Worm (Caenorhabditis elegans) whole organism, mixed stage, embryonic: ENCODE results near the gene F48E8.8.

ENCODE experiments used
- bed-3 ChIP-seq: fragments of 200-800 bp; sonication (Bioruptor generic); optimal IDR thresholded peaks from 3 replicates; lab custom pipeline; 2018; ENCODE audit warnings: mild to moderate bottlenecking, missing genetic modification characterization, moderate library complexity, missing compliant biosample characterization
- elt-1 ChIP-seq: sonication (generic microtip); optimal IDR thresholded peaks from 2 replicates; lab custom pipeline; 2017; ENCODE audit warnings: missing genetic modification characterization, mild to moderate bottlenecking, missing compliant biosample characterization, antibody characterized with exemption, moderate library complexity, borderline replicate concordance; ENCODE audit not compliant: insufficient read depth
- lin-13 ChIP-seq: fragments of 150-350 bp; optimal IDR thresholded peaks from 2 replicates; lab custom pipeline; 2014; ENCODE audit warnings: missing biosample characterization, missing genetic modification characterization
- lsy-2 ChIP-seq: fragments of 150-350 bp; optimal IDR thresholded peaks from 2 replicates; lab custom pipeline; 2014; ENCODE audit warnings: missing biosample characterization, missing genetic modification characterization
- nhr-237 ChIP-seq: fragments of 150-350 bp; optimal IDR thresholded peaks from 2 replicates; lab custom pipeline; 2014; ENCODE audit warnings: missing biosample characterization, missing genetic modification characterization
- nhr-76 ChIP-seq: sonication (generic microtip); optimal IDR thresholded peaks from 2 replicates; lab custom pipeline; 2017; ENCODE audit warnings: missing biosample characterization, missing genetic modification characterization
- unc-39 ChIP-seq: fragments of 150-350 bp; optimal IDR thresholded peaks from 2 replicates; lab custom pipeline; 2014; ENCODE audit warnings: missing biosample characterization, missing genetic modification characterization
- unc-62 ChIP-seq: fragments of 150-350 bp; optimal IDR thresholded peaks from 2 replicates; lab custom pipeline; 2014; ENCODE audit warnings: missing biosample characterization, missing genetic modification reagents, missing genetic modification characterization

DNA sequence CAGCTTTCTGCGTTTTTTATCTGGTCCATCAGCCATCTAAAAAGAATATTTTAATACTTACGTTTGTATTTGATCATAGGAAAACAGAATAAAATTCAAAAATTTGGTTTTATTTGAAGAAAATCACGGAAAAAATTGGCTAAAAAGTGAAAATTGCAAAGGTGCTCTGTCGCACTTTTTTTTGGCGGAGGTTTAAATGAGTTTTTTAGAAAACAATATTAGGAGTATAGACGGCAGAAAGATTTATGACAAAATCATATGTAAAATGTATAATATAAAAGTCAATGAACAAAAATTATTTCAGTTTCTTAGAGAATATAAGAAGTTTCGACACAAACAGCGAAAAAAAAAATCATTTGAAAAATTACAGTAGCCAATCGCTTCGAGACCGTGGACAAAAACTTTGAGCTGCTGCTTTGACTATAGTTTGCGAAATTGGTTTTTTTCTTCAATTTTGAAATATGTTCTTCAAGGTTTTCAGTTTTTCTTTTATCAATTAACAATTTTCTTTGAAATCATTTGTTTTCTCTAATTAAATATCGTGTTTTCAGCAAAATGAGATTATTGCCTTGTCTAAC is 34.2 kb upstream of the F48E8.8 start, which contains the start of the genes R02F2.7 and R02F2.4:
- no peak for TF ChIP-seq lin-13
- no peak for TF ChIP-seq unc-39
- no peak for TF ChIP-seq lsy-2
- TF ChIP-seq unc-62 (GFP tag; lab: Kevin White, UChicago), result no peak
- TF ChIP-seq bed-3 (GFP tag; lab: Kevin White, UChicago), result no peak
- TF ChIP-seq nhr-237 (tag; lab: Kevin White, UChicago), result no peak
- TF ChIP-seq elt-1 (tag; lab: Kevin White, UChicago), result no peak
- TF ChIP-seq nhr-76, result no peak
